Fruit fly (Drosophila melanogaster) whole organism, adult: ENCODE measurements around the gene CG15211.

Source experiments
- CG11617 ChIP-seq: fragments of 200-800 bp; sonication (Bioruptor generic); optimal IDR thresholded peaks from 2 replicates; lab custom pipeline; 2017; ENCODE audit warnings: mild to moderate bottlenecking, missing biosample characterization, missing genetic modification reagents, missing genetic modification characterization
- CG12768 ChIP-seq: fragments of 200-800 bp; sonication (Bioruptor generic); optimal IDR thresholded peaks from 2 replicates; lab custom pipeline; 2017; ENCODE audit warnings: missing biosample characterization, missing genetic modification characterization, mild to moderate bottlenecking, moderate library complexity, missing genetic modification reagents
- CG14711 ChIP-seq: fragments of 200-800 bp; sonication (Bioruptor generic); optimal IDR thresholded peaks from 2 replicates; lab custom pipeline; 2018; ENCODE audit warnings: missing biosample characterization, mild to moderate bottlenecking, missing genetic modification characterization, moderate library complexity
- CG1620 ChIP-seq: fragments of 200-800 bp; sonication (Bioruptor generic); optimal IDR thresholded peaks from 2 replicates; lab custom pipeline; 2016; ENCODE audit warnings: missing biosample characterization, missing genetic modification characterization
- CG33017 ChIP-seq: fragments of 200-800 bp; sonication (Bioruptor generic); optimal IDR thresholded peaks from 2 replicates; lab custom pipeline; 2018; ENCODE audit warnings: missing biosample characterization, mild to moderate bottlenecking, missing genetic modification characterization, moderate library complexity
- CG5204 ChIP-seq: fragments of 200-800 bp; sonication (Bioruptor generic); optimal IDR thresholded peaks from 2 replicates; lab custom pipeline; 2016; ENCODE audit warnings: missing biosample characterization, missing genetic modification characterization
- CG7045 ChIP-seq: fragments of 200-800 bp; sonication (Bioruptor generic); optimal IDR thresholded peaks from 2 replicates; lab custom pipeline; 2017; ENCODE audit warnings: missing biosample characterization, mild to moderate bottlenecking, missing genetic modification characterization
- CG7101 ChIP-seq: fragments of 200-800 bp; sonication (Bioruptor generic); optimal IDR thresholded peaks from 2 replicates; lab custom pipeline; 2018; ENCODE audit warnings: missing biosample characterization, mild to moderate bottlenecking, missing genetic modification characterization, moderate library complexity
- Clk ChIP-seq: fragments of 200-800 bp; sonication (Bioruptor generic); optimal IDR thresholded peaks from 2 replicates; lab custom pipeline; 2017; ENCODE audit warnings: missing biosample characterization, missing genetic modification characterization
- Crg-1 ChIP-seq: fragments of 200-800 bp; sonication (Bioruptor generic); optimal IDR thresholded peaks from 2 replicates; lab custom pipeline; 2016; ENCODE audit warnings: missing biosample characterization, missing genetic modification characterization
- Hr96 ChIP-seq: fragments of 200-800 bp; sonication (Bioruptor generic); optimal IDR thresholded peaks from 2 replicates; lab custom pipeline; 2016; ENCODE audit warnings: missing biosample characterization, missing genetic modification characterization
- Mnt ChIP-seq: fragments of 200-800 bp; sonication (Bioruptor generic); optimal IDR thresholded peaks from 2 replicates; lab custom pipeline; 2016; ENCODE audit warnings: missing biosample characterization, mild to moderate bottlenecking, missing genetic modification characterization
- bab1 ChIP-seq: fragments of 200-800 bp; sonication (Bioruptor generic); optimal IDR thresholded peaks from 3 replicates; lab custom pipeline; 2019; ENCODE audit warnings: missing biosample characterization, mild to moderate bottlenecking, missing genetic modification characterization, moderate library complexity
- cic ChIP-seq: fragments of 200-800 bp; sonication (Bioruptor generic); optimal IDR thresholded peaks from 2 replicates; lab custom pipeline; 2017; ENCODE audit warnings: missing biosample characterization, mild to moderate bottlenecking, missing genetic modification characterization, moderate library complexity
- cnc ChIP-seq, 2 experiments: fragments of >200 bp; optimal IDR thresholded peaks; 2 replicates each; lab custom pipeline; 2017
- kay ChIP-seq: fragments of 200-800 bp; sonication (Bioruptor generic); peaks from one replicate; lab custom pipeline; 2016; ENCODE audit warnings: missing biosample characterization, missing genetic modification characterization, borderline replicate concordance
- ovo ChIP-seq: fragments of 200-800 bp; sonication (Bioruptor generic); optimal IDR thresholded peaks from 2 replicates; lab custom pipeline; 2016; ENCODE audit warnings: missing biosample characterization, missing genetic modification characterization
- pad ChIP-seq: fragments of 200-800 bp; sonication (Bioruptor generic); optimal IDR thresholded peaks from 3 replicates; lab custom pipeline; 2017; ENCODE audit warnings: missing biosample characterization, missing genetic modification characterization, mild to moderate bottlenecking, moderate library complexity, missing genetic modification reagents
- tj ChIP-seq: fragments of 200-800 bp; sonication (Bioruptor generic); optimal IDR thresholded peaks from 3 replicates; lab custom pipeline; 2017; ENCODE audit warnings: missing biosample characterization, mild to moderate bottlenecking, missing genetic modification characterization, moderate library complexity
- toe ChIP-seq: fragments of 200-800 bp; sonication (Bioruptor generic); optimal IDR thresholded peaks from 2 replicates; lab custom pipeline; 2016; ENCODE audit warnings: missing biosample characterization, missing genetic modification characterization

The CG15211 gene

dm6 chrX:10762959-10763883 lies 9.1 kb upstream of the CG15211 start:
- no peak for TF ChIP-seq CG12768
- TF ChIP-seq pad (GFP tag; lab: Kevin White, UChicago) = peak; percentile 49
- TF ChIP-seq CG11617 (GFP tag; lab: Kevin White, UChicago) = no peak
- TF ChIP-seq Mnt = peak; percentile 90
- no peak for TF ChIP-seq ovo (GFP tag; lab: Kevin White, UChicago)
- TF ChIP-seq Hr96 (GFP tag; lab: Kevin White, UChicago) = peak; percentile 23
- peak; percentile 30 for TF ChIP-seq Crg-1 (GFP tag; lab: Kevin White, UChicago)
- TF ChIP-seq cic (GFP tag; lab: Kevin White, UChicago) = peak; percentile 91
- peak; percentile 48 for TF ChIP-seq CG14711
- TF ChIP-seq CG33017 (tag; lab: Kevin White, UChicago) = no peak
- TF ChIP-seq toe (GFP tag; lab: Kevin White, UChicago) = no peak
- no peak for TF ChIP-seq CG7101
- TF ChIP-seq bab1 = peak; percentile 86
- TF ChIP-seq CG7045 (GFP tag; lab: Kevin White, UChicago) = peak; percentile 4
- no peak for TF ChIP-seq CG5204 (GFP tag; lab: Kevin White, UChicago)
- peak; percentile 100 for TF ChIP-seq tj (GFP tag; lab: Kevin White, UChicago)
- no peak for TF ChIP-seq Clk (GFP tag; lab: Kevin White, UChicago)
- TF ChIP-seq cnc (optimal IDR thresholded peaks at IDR 0.05; lab: Kevin White, UChicago) = no peak
- no peak for TF ChIP-seq kay (GFP tag; lab: Kevin White, UChicago)
- TF ChIP-seq CG1620 = no peak

- TF ChIP-seq cnc (optimal IDR thresholded peaks at IDR 0.05; lab: Kevin White, UChicago) (peak in 1 of 2 experiments; percentile 14), CG5204 (GFP tag; lab: Kevin White, UChicago) (no peak), CG7045 (GFP tag; lab: Kevin White, UChicago) (no peak), cic (GFP tag; lab: Kevin White, UChicago) (peak; percentile 33), Mnt (peak; percentile 80), CG14711 (peak; percentile 9), pad (GFP tag; lab: Kevin White, UChicago) (peak; percentile 35), bab1 (peak; percentile 60), CG1620 (peak; percentile 43)
Observed at dm6 chrX:10764206-10764605, 8.1 kb upstream of the CG15211 start, which contains the start of gene Tango5. Gene Tango5, minus strand, starts transcription at chrX:10764413.

- TF ChIP-seq kay (GFP tag; lab: Kevin White, UChicago) = peak; percentile 98
- no peak for TF ChIP-seq CG7045 (GFP tag; lab: Kevin White, UChicago)
- no peak for TF ChIP-seq Crg-1 (GFP tag; lab: Kevin White, UChicago)
- TF ChIP-seq tj (GFP tag; lab: Kevin White, UChicago) = peak; percentile 53
Observed at dm6 chrX:10766976-10767349, 5.4 kb upstream of the CG15211 start.

dm6 chrX:10767350-10768005 lies 4.9 kb upstream of the CG15211 start:
- TF ChIP-seq CG33017 (tag; lab: Kevin White, UChicago) = no peak
- peak; percentile 42 for TF ChIP-seq CG7045 (GFP tag; lab: Kevin White, UChicago)
- peak; percentile 36 for TF ChIP-seq Mnt
- peak; percentile 39 for TF ChIP-seq tj (GFP tag; lab: Kevin White, UChicago)
- peak; percentile 91 for TF ChIP-seq kay (GFP tag; lab: Kevin White, UChicago)
- peak; percentile 48 for TF ChIP-seq CG12768
- peak; percentile 58 for TF ChIP-seq CG11617 (GFP tag; lab: Kevin White, UChicago)
- no peak for TF ChIP-seq CG1620
- TF ChIP-seq cic (GFP tag; lab: Kevin White, UChicago) = peak; percentile 18
- TF ChIP-seq pad (GFP tag; lab: Kevin White, UChicago) = peak; percentile 63
- peak; percentile 75 for TF ChIP-seq ovo (GFP tag; lab: Kevin White, UChicago)
- TF ChIP-seq Hr96 (GFP tag; lab: Kevin White, UChicago) = peak; percentile 82
- peak; percentile 24 for TF ChIP-seq toe (GFP tag; lab: Kevin White, UChicago)
- TF ChIP-seq cnc (optimal IDR thresholded peaks at IDR 0.05; lab: Kevin White, UChicago) = no peak
- TF ChIP-seq CG14711 = peak; percentile 70
- TF ChIP-seq bab1 = peak; percentile 60
- peak; percentile 56 for TF ChIP-seq CG7101
- no peak for TF ChIP-seq Clk (GFP tag; lab: Kevin White, UChicago)
- peak; percentile 58 for TF ChIP-seq CG5204 (GFP tag; lab: Kevin White, UChicago)
- no peak for TF ChIP-seq Crg-1 (GFP tag; lab: Kevin White, UChicago)

dm6 chrX:10768043-10768674 lies 4.2 kb upstream of the CG15211 start, which contains the start of the genes Atg8a and BTBD9:
Gene Atg8a, minus strand, starts transcription at chrX:10768338.
Gene BTBD9, plus strand, starts transcription at chrX:10768537.
- TF ChIP-seq Clk (GFP tag; lab: Kevin White, UChicago) (no peak), tj (GFP tag; lab: Kevin White, UChicago) (peak; percentile 58), kay (GFP tag; lab: Kevin White, UChicago) (no peak), toe (GFP tag; lab: Kevin White, UChicago) (no peak), pad (GFP tag; lab: Kevin White, UChicago) (peak; percentile 23), CG33017 (tag; lab: Kevin White, UChicago) (no peak), Hr96 (GFP tag; lab: Kevin White, UChicago) (peak; percentile 22), Mnt (peak; percentile 60), cnc (optimal IDR thresholded peaks at IDR 0.05; lab: Kevin White, UChicago) (peak; percentile 34 to 72), cic (GFP tag; lab: Kevin White, UChicago) (peak; percentile 8), ovo (GFP tag; lab: Kevin White, UChicago) (no peak), CG12768 (no peak), bab1 (peak; percentile 77), CG7101 (peak; percentile 32), CG14711 (peak; percentile 9), CG1620 (peak; percentile 35), Crg-1 (GFP tag; lab: Kevin White, UChicago) (peak; percentile 40), CG7045 (GFP tag; lab: Kevin White, UChicago) (no peak), CG11617 (GFP tag; lab: Kevin White, UChicago) (peak; percentile 27)
